Worm (Caenorhabditis elegans): ENCODE measurements around the gene W06F12.2.

DNA sequence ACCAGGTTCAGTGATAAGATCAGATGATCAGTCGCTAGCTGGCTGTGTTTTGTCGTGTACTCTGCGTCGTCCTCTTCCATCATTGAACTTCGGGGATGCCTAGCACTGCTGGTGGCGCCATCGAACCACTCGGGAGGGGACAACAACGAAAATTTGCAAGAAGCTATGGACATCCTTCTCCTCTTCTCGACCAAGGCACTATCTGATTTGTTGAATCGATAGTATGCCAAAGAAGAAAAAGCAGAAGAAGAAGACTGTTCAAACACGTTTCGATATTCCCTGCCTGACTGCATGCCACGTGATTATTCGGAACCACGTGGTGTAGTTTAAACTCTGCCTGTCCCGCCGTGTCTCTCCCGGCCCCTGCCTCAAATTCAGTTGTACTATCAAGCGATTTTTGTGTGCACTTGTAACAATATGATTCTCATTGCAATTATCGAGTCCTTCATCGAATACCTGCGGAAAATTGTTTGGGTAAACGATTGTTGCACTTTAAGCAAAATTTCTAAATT lies 12.2 kb downstream of the W06F12.2 start:
- TF ChIP-seq nfya-2 (GFP tag; IDR thresholded peaks at IDR 0.05), result no peak
- TF ChIP-seq madf-6 (GFP tag; IDR thresholded peaks at IDR 0.05), result no peak
- no peak for TF ChIP-seq ZK185.1 (tag; optimal IDR thresholded peaks at IDR 0.05; ENCODE audit: poor library complexity, severe bottlenecking)
